Worm (Caenorhabditis elegans): Measurements from ENCODE around the gene fbxa-30.
"Not testable (repeated sequence)": the region's sequence is repeated elsewhere in the genome, so short reads cannot be mapped to it uniquely, and the experiment has no call there.

DNA sequence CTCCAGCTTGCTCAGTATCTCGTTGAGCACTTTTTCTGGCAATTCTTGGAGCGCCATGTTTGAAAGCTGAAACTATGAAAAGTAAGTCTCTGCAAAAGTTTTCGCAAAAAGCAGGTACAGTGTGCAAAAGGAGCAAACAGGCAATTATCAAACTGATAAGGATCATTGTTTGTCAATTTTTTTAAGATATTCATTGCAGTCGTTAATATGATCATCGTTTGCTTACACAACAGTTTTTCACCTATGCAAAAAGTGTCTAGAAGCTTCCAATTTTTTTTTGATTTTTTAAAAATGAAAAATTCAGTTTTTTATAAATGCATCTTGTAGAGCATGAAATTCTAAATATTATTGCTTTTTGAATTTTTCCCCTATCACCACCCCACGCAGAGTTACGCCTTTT, 17.1 kb downstream of the fbxa-30 start, which contains the start of gene fbxa-78:
- not testable (repeated sequence) for TF ChIP-seq ceh-82, skn-1, elt-1, daf-12, pqm-1 (tag; optimal IDR thresholded peaks at IDR 0.05)

Measured in whole organism, L3 larva.